Worm (Caenorhabditis elegans) whole organism, midembryonic: Measurements from ENCODE around the gene C49F8.1.

ENCODE experiments used
- T22C8.4 ChIP-seq: fragments of 200-800 bp; sonication (Bioruptor generic); IDR thresholded peaks from 2 replicates; pipeline ENCODE4 v1.3.6; 2022; ENCODE audit warnings: missing genetic modification characterization, missing compliant biosample characterization
- cog-1 ChIP-seq: sonication (generic microtip); optimal IDR thresholded peaks from 2 replicates; lab custom pipeline; 2016; ENCODE audit warnings: missing genetic modification characterization, missing compliant biosample characterization
- flt-1 ChIP-seq: fragments of 200-800 bp; sonication (Bioruptor generic); IDR thresholded peaks from 2 replicates; pipeline ENCODE4 v1.3.6; 2022; ENCODE audit warnings: missing genetic modification characterization, missing compliant biosample characterization
- klf-2 ChIP-seq: fragments of 200-800 bp; sonication (Bioruptor generic); conservative IDR thresholded peaks from 2 replicates; pipeline ENCODE4 v1.3.6; 2022; ENCODE audit warnings: missing genetic modification reagents, missing genetic modification characterization, missing compliant biosample characterization
- med-1 ChIP-seq: sonication (generic microtip); optimal IDR thresholded peaks from 2 replicates; lab custom pipeline; 2017; ENCODE audit warnings: missing genetic modification characterization, mild to moderate bottlenecking, missing compliant biosample characterization, antibody characterized with exemption, missing genetic modification reagents; ENCODE audit not compliant: insufficient read depth
- ref-1 ChIP-seq: fragments of 200-800 bp; sonication (Bioruptor generic); conservative IDR thresholded peaks from 2 replicates; pipeline ENCODE4 v1.3.6; 2022; ENCODE audit warnings: missing genetic modification reagents, missing genetic modification characterization, missing compliant biosample characterization
- tab-1 ChIP-seq: fragments of 200-800 bp; sonication (Bioruptor generic); IDR thresholded peaks from 2 replicates; pipeline ENCODE4 v1.3.6; 2022; ENCODE audit warnings: missing genetic modification characterization, missing compliant biosample characterization
- ztf-23 ChIP-seq: fragments of 200-800 bp; sonication (Bioruptor generic); IDR thresholded peaks from 2 replicates; pipeline ENCODE4 v1.3.6; 2022; ENCODE audit warnings: missing genetic modification reagents, missing genetic modification characterization, missing compliant biosample characterization
- ztf-29 ChIP-seq: fragments of 200-800 bp; sonication (Bioruptor generic); IDR thresholded peaks from 2 replicates; pipeline ENCODE4 v1.3.6; 2022; ENCODE audit warnings: missing genetic modification reagents, missing genetic modification characterization, missing compliant biosample characterization

The C49F8.1 gene

DNA sequence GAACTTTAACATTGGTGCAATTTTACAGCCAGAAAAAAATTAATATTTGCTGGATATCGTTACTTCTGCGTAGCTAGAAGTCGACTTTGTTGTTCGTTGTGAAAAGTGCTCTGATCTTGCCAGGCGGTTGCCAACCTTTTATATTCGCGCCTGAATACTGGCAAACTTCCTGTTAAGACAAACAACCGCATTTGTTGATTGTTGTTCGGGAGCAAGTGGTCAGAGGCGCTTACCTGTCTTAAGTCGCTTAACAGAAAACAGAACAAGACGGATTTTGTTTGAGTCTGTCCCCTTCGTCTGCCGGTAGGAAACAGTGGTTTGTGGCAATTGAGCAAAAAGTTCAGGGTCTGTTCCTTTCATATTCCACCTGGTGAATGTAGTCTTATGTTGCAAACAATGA lies 2.3 kb downstream of the C49F8.1 start, which contains the start of gene C49F8.15:
C49F8.15 (minus strand) TSS at position 101 of the 400 bp plus-strand sequence.
- TF ChIP-seq klf-2 (GFP tag; lab: Robert Waterston, UW), result no peak
- no peak for TF ChIP-seq ztf-23 (GFP tag; lab: Robert Waterston, UW)
- TF ChIP-seq flt-1 (GFP tag; lab: Robert Waterston, UW), result no peak
- no peak for TF ChIP-seq T22C8.4

DNA sequence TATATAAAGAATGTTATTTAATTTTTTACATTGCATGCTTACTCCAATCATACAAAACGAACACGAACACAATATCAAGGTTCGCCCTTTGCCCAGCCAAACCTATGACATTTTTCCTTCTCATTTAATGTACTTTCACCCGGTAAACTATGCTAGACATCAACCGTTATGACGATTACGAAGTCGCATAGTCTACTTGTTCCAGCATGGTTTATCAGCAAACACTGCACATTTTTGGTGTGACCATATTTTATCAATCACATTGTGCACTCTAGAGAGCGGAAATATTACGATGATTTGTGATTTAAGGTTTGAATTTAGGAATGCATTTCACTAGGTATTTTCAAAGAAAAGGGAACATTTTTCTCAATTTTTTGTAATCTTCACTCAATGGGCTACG lies 4.2 kb downstream of the C49F8.1 start:
- no peak for TF ChIP-seq tab-1 (GFP tag; lab: Robert Waterston, UW)
- TF ChIP-seq ztf-29 (GFP tag; lab: Robert Waterston, UW), result no peak

DNA sequence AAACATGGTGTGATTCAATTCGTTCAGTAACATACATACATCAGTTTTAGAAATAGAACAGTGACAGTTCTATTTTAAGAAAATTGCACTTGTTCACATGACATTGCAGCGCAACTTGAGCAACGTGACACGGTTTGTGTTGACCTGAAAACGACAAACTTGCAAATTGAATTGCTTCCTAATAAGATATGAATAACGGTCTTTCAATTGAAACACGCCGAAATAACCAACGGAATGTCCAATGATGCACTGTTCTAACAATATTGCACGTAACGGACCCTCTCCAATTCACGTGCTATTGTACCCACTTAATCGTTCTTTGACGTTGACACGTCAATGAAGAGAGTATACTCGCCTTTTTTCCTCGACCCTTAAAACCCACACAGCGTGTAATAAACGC lies 5.0 kb downstream of the C49F8.1 start:
- no peak for TF ChIP-seq ztf-29 (GFP tag; lab: Robert Waterston, UW)
- no peak for TF ChIP-seq med-1 (GFP tag; lab: Kevin White, UChicago)
- TF ChIP-seq klf-2 (GFP tag; lab: Robert Waterston, UW), result no peak
- TF ChIP-seq cog-1 (tag; lab: Kevin White, UChicago), result no peak
- TF ChIP-seq flt-1 (GFP tag; lab: Robert Waterston, UW), result no peak
- no peak for TF ChIP-seq tab-1 (GFP tag; lab: Robert Waterston, UW)
- TF ChIP-seq ztf-23 (GFP tag; lab: Robert Waterston, UW), result no peak
- TF ChIP-seq T22C8.4, result no peak
- TF ChIP-seq ref-1 (GFP tag; lab: Robert Waterston, UW), result no peak

DNA sequence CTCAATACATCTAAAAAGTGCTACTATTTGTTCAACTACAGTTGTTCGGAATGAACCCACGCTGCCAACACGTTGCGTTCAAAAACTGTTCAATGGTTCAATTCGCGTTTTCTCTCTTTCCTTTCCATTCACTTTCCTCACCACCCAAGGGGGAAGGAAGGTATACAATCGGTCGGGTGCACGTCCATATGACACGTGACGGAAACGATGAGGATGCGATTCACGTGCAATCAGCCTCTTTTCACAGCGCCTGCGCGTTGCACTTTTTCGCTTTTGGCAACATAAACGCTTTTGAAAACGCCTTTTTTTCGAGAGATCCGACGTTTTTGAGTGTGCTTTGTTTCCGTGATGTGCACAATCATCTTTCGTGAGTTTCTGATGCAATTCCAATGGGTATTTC lies 6.2 kb downstream of the C49F8.1 start:
- TF ChIP-seq ref-1 (GFP tag; lab: Robert Waterston, UW) (no peak), med-1 (GFP tag; lab: Kevin White, UChicago) (no peak), T22C8.4 (no peak), cog-1 (tag; lab: Kevin White, UChicago) (no peak), tab-1 (GFP tag; lab: Robert Waterston, UW) (no peak), flt-1 (GFP tag; lab: Robert Waterston, UW) (no peak), ztf-23 (GFP tag; lab: Robert Waterston, UW) (no peak), klf-2 (GFP tag; lab: Robert Waterston, UW) (no peak), ztf-29 (GFP tag; lab: Robert Waterston, UW) (no peak)

DNA sequence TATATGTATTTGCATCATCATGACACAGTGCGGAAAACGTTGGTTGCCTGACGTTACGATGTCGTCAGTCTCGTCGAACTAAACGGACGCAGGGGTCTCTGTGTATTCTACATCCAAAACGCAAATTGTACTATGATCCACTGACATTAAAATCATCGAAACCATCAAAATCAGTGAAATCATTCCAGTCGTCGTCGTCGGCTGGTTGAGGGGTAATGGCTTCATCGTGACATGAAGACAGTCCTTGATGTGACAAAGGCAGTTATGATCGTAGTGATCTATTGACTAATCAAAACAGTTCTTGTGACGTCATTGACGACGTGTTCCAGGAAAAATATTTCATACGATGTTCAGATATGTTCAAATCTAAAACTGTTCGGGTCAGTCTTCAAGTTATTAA lies 7.1 kb downstream of the C49F8.1 start:
- TF ChIP-seq flt-1 (GFP tag; lab: Robert Waterston, UW) (no peak), cog-1 (tag; lab: Kevin White, UChicago) (no peak), ztf-23 (GFP tag; lab: Robert Waterston, UW) (no peak), med-1 (GFP tag; lab: Kevin White, UChicago) (no peak), ref-1 (GFP tag; lab: Robert Waterston, UW) (no peak), ztf-29 (GFP tag; lab: Robert Waterston, UW) (no peak), klf-2 (GFP tag; lab: Robert Waterston, UW) (no peak), T22C8.4 (no peak), tab-1 (GFP tag; lab: Robert Waterston, UW) (no peak)

DNA sequence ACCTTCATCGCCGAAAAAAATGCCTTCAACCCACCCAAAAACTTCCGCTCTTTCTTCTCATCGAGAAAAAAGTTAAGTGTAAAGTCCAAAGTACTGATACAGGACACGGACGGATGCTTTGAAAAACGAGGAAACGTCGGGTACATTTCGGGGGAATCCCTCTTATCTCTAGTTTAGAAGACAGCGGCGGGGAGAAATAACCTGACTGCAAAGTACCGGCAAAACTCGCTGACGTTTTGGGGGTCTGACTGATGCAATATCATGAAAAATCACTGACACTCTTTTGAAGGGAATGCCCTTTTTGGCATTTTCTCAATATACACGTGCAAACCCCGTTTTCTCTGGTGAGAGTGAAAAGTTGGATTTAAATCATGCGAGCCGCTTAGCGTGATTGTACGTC lies 8.3 kb downstream of the C49F8.1 start:
- TF ChIP-seq T22C8.4 (no peak), tab-1 (GFP tag; lab: Robert Waterston, UW) (no peak)

DNA sequence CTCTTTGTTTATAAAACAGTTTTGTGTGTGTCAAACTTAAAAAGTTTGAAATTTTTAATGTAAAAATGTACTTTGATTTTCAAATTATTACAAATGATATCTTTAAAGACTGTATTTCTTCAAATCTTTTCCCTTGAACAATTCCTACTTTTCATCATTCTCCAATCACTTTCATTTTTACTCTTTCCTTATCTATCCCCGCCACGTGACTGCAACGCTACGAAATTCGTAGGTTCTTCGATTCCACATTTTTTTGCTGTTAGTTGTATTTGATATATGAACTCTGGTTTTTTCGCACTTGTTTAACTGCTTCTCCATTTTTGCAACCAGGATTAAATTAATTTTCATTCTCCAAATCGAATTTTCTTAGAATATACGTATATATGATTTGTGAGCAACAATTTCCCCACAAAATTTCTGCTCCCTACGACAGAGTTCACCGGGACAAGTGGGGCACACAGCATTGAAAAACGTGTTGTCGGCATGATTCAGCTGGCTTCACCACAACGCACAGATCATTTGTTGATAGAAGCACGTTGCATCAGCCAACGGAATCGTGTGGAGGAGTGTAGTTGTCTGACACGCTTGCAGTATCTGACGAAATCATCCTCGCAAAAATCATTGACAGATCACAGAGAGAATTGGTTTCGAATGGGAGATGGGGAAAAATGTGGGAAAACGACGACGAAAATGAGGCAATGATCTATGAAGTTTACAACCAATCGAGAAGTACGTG lies 10.0 kb downstream of the C49F8.1 start:
- TF ChIP-seq tab-1 (GFP tag; lab: Robert Waterston, UW), result no peak
- TF ChIP-seq ref-1 (GFP tag; lab: Robert Waterston, UW), result no peak
- no peak for TF ChIP-seq ztf-29 (GFP tag; lab: Robert Waterston, UW)

DNA sequence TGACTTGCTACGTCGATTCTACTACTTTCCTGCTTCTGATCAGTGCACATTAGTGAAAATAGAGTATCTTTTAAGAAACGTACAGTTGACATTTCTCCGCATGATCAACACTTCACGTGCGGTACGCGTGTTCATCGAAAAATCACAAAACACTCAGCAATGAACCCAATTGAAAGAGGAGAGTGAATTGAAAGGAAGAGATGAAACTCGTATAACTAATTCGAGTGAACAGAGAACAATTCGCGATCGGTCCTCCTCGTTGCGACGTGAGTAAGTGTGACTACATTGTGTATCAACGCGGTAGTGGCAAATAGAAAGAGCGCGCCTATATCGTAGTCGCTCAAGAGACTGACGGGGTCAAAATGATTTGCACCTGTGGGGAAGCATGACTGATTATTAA lies 11.3 kb downstream of the C49F8.1 start:
- TF ChIP-seq tab-1 (GFP tag; lab: Robert Waterston, UW) (no peak), ztf-23 (GFP tag; lab: Robert Waterston, UW) (no peak), T22C8.4 (no peak)

DNA sequence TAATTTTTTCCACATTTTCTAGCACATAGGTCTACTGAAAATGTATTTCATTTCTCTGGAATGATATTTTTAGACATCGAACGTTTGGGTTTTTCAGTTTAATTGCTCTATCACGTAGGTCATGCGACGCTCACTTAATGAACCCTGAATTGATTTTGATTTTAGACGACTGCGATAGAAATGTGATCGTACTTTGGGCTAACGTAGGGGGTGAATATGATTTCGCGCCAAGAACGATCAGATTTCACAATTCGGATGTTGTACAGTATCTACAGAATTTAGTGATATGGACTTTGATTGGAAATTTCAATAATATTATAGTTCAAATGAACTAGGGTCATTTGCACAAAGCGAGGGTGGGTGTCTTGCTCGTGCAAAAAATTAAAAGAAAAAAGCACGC lies 12.6 kb downstream of the C49F8.1 start:
- TF ChIP-seq ztf-23 (GFP tag; lab: Robert Waterston, UW) (no peak), ref-1 (GFP tag; lab: Robert Waterston, UW) (no peak), tab-1 (GFP tag; lab: Robert Waterston, UW) (no peak), klf-2 (GFP tag; lab: Robert Waterston, UW) (no peak), cog-1 (tag; lab: Kevin White, UChicago) (no peak), T22C8.4 (no peak), ztf-29 (GFP tag; lab: Robert Waterston, UW) (no peak), flt-1 (GFP tag; lab: Robert Waterston, UW) (no peak), med-1 (GFP tag; lab: Kevin White, UChicago) (no peak)

DNA sequence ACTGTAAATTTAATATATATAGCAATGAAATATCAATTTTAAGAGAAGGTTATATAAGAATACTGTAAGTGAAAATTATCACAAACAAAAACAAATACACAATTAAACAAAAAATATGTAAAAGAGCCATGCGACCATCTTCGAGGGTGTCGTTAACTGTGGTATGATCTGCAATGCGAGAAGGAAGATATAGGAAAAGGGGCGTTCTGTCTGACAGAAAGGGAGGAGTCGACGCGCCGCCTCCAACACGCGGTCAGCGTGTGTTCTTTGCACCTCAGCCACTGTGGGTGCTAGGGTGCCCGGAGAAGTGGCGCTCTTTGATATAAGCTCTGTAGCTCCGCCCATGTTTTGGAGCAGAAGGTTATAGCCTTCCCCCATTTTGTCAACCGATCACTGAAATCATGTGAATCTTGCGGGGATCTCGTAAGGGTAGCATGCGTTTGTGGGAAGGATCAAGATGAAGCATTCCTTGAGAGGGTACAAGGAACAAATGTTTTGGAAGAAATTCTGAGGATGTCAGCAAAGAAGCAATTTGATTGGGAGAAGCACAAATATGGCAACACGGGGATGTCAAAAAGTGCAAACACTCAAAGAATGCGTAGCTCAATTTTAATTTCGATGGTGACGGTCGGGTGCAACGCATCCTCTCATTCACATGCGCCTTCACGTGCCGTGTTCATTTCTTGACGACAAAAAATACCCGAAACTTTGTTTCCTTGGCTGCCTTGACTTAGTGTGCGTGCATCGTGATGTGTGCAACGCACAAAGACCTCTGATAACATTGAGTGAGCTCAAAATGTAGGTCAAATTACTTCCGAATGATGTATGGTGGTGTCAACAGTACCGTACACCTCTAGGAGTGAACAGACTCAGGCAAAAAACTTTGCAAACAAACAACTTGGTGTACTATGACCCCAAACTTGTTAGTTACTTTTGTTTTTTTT lies 13.7 kb downstream of the C49F8.1 start, which contains the start of gene mxl-3:
mxl-3 (minus strand) TSS at position 1 of the 944 bp plus-strand sequence.
- no peak for TF ChIP-seq ztf-29 (GFP tag; lab: Robert Waterston, UW)
- TF ChIP-seq T22C8.4, result no peak
- TF ChIP-seq med-1 (GFP tag; lab: Kevin White, UChicago), result no peak
- TF ChIP-seq ztf-23 (GFP tag; lab: Robert Waterston, UW), result no peak
- no peak for TF ChIP-seq ref-1 (GFP tag; lab: Robert Waterston, UW)
- TF ChIP-seq flt-1 (GFP tag; lab: Robert Waterston, UW), result no peak
- no peak for TF ChIP-seq klf-2 (GFP tag; lab: Robert Waterston, UW)
- no peak for TF ChIP-seq tab-1 (GFP tag; lab: Robert Waterston, UW)
- no peak for TF ChIP-seq cog-1 (tag; lab: Kevin White, UChicago)
